Fruit fly (Drosophila melanogaster): Measurements from ENCODE around the gene Snmp1.

The Snmp1 gene

dm6 chr3R:21168105-21168504 is at the start of gene Snmp1:
Gene Snmp1, minus strand, starts transcription at chr3R:21168205.
- TF ChIP-seq CG8281 (tag; optimal IDR thresholded peaks at IDR 0.05): no peak
- TF ChIP-seq CG12744 (GFP tag; optimal IDR thresholded peaks at IDR 0.05): no peak
- no peak for TF ChIP-seq ro (GFP tag; IDR thresholded peaks at IDR 0.05)
- TF ChIP-seq HmgD (GFP tag; optimal IDR thresholded peaks at IDR 0.05): no peak
- no peak for TF ChIP-seq yki (optimal IDR thresholded peaks at IDR 0.05)
- peak; percentile 18 for TF ChIP-seq Med (GFP tag)
- TF ChIP-seq Poxn (GFP tag; IDR thresholded peaks at IDR 0.05): no peak
- no peak for TF ChIP-seq Atf6 (GFP tag; IDR thresholded peaks at IDR 0.05)

dm6 chr3R:21215290-21215689 is 47.3 kb upstream of the Snmp1 start:
- TF ChIP-seq bab2 (GFP tag; optimal IDR thresholded peaks at IDR 0.05): no peak
- TF ChIP-seq Hr3 (GFP tag; optimal IDR thresholded peaks at IDR 0.05): no peak
- no peak for TF ChIP-seq ATbp (GFP tag; optimal IDR thresholded peaks at IDR 0.05)
- no peak for TF ChIP-seq Aef1 (GFP tag; IDR thresholded peaks at IDR 0.05)
- no peak for TF ChIP-seq HmgZ (tag; optimal IDR thresholded peaks at IDR 0.05)
- TF ChIP-seq CG4360 (GFP tag; IDR thresholded peaks at IDR 0.05): no peak
- TF ChIP-seq CG7357 (GFP tag; IDR thresholded peaks at IDR 0.05): no peak
- no peak for TF ChIP-seq CG10565 (GFP tag; optimal IDR thresholded peaks at IDR 0.05)
- TF ChIP-seq Ets65A (GFP tag): peak; percentile 73
- no peak for TF ChIP-seq CG2712 (tag; optimal IDR thresholded peaks at IDR 0.05)
- TF ChIP-seq H15 (GFP tag; IDR thresholded peaks at IDR 0.05): no peak
- TF ChIP-seq Med (GFP tag): peak; percentile 65
- TF ChIP-seq CG42726 (GFP tag; IDR thresholded peaks at IDR 0.05; ENCODE audit: partially characterized antibody): 0 out of 2 replicates have a peak, but pooled peaks have one; percentile 10
- TF ChIP-seq Sox102F (GFP tag; optimal IDR thresholded peaks at IDR 0.05): no peak

dm6 chr3R:21214693-21215145 is 46.7 kb upstream of the Snmp1 start, which contains the start of gene Ddrgk1:
Gene Ddrgk1, plus strand, starts transcription at chr3R:21215079.
- TF ChIP-seq exex (tag; optimal IDR thresholded peaks at IDR 0.05) (no peak), Meics (GFP tag; optimal IDR thresholded peaks at IDR 0.05) (peak; percentile 99), CG8478 (optimal IDR thresholded peaks at IDR 0.05) (no peak), CG12942 (GFP tag; optimal IDR thresholded peaks at IDR 0.05) (no peak), Sry-β (GFP tag; optimal IDR thresholded peaks at IDR 0.05) (peak; percentile 96), CG1024 (GFP tag; IDR thresholded peaks at IDR 0.05) (no peak), dimm (GFP tag; IDR thresholded peaks at IDR 0.05) (no peak), CG13775 (GFP tag; optimal IDR thresholded peaks at IDR 0.05) (peak; percentile 28), Xrp1 (GFP tag; IDR thresholded peaks at IDR 0.05) (peak; percentile 31; the same call in 1 of the 2 replicates), ATbp (GFP tag; optimal IDR thresholded peaks at IDR 0.05) (no peak), ind (GFP tag; optimal IDR thresholded peaks at IDR 0.05) (peak; percentile 41), CkIIα-i1 (GFP tag; IDR thresholded peaks at IDR 0.05) (no peak), CG15601 (tag; optimal IDR thresholded peaks at IDR 0.05) (no peak), Sry-δ (GFP tag; optimal IDR thresholded peaks at IDR 0.05) (peak; percentile 34), salm (tag; optimal IDR thresholded peaks at IDR 0.05) (no peak), CG11398 (GFP tag; optimal IDR thresholded peaks at IDR 0.05) (no peak), CG17328 (GFP tag; IDR thresholded peaks at IDR 0.05) (no peak), pzg (GFP tag; optimal IDR thresholded peaks at IDR 0.05) (peak; percentile 52), bigmax (GFP tag; optimal IDR thresholded peaks at IDR 0.05) (no peak), phol (tag; optimal IDR thresholded peaks at IDR 0.05) (peak; percentile 38), vvl (GFP tag; IDR thresholded peaks at IDR 0.05) (0 out of 2 replicates have a peak, but pooled peaks have one; percentile 10), Lim3 (GFP tag; IDR thresholded peaks at IDR 0.05) (no peak), Dp (GFP tag; optimal IDR thresholded peaks at IDR 0.05) (no peak), CG11696 (GFP tag; IDR thresholded peaks at IDR 0.05) (no peak), gfzf (GFP tag; optimal IDR thresholded peaks at IDR 0.05) (no peak), Gsc (GFP tag; IDR thresholded peaks at IDR 0.05) (no peak), pan (optimal IDR thresholded peaks at IDR 0.05) (no peak), pan (GFP tag; optimal IDR thresholded peaks at IDR 0.05 in 1 of 2, IDR thresholded peaks at IDR 0.05 in 1 of 2) (no peak), CG10274 (GFP tag; optimal IDR thresholded peaks at IDR 0.05) (no peak), zfh2 (GFP tag; optimal IDR thresholded peaks at IDR 0.05) (no peak), CG7556 (GFP tag; optimal IDR thresholded peaks at IDR 0.05) (no peak)
